Worm (Caenorhabditis elegans) whole organism, L4/young adult: ENCODE results near the gene Y48A6B.3.

Source experiments
- W03F9.2 ChIP-seq: fragments of 150-350 bp; optimal IDR thresholded peaks from 2 replicates; lab custom pipeline; 2014; ENCODE audit warnings: missing biosample characterization, missing genetic modification characterization
- dao-5 ChIP-seq: sonication (generic microtip); optimal IDR thresholded peaks from 2 replicates; lab custom pipeline; 2016; ENCODE audit warnings: missing genotype, missing genetic modification characterization, moderate library complexity, missing compliant biosample characterization
- him-1 ChIP-seq: sonication (generic microtip); optimal IDR thresholded peaks from 2 replicates; lab custom pipeline; 2016; ENCODE audit warnings: missing genotype, missing genetic modification reagents, missing genetic modification characterization, missing compliant biosample characterization

ce11 chrIII:11036132-11036531 lies 28.1 kb downstream of the Y48A6B.3 start:
- TF ChIP-seq W03F9.2 (peak; percentile 81), dao-5 (tag; lab: Kevin White, UChicago) (no peak), him-1 (tag; lab: Kevin White, UChicago) (peak; percentile 9)
